Worm (Caenorhabditis elegans) whole organism, L3 larva: Measurements from ENCODE around the gene C05C10.5.

Source experiments
- elt-2 ChIP-seq: sonication (generic microtip); optimal IDR thresholded peaks from 2 replicates; lab custom pipeline; 2016; ENCODE audit warnings: missing genetic modification reagents, mild to moderate bottlenecking, missing genetic modification characterization, missing compliant biosample characterization
- mdl-1 ChIP-seq: fragments of 150-350 bp; optimal IDR thresholded peaks from 2 replicates; lab custom pipeline; 2014; ENCODE audit warnings: missing biosample characterization, missing genetic modification characterization

DNA sequence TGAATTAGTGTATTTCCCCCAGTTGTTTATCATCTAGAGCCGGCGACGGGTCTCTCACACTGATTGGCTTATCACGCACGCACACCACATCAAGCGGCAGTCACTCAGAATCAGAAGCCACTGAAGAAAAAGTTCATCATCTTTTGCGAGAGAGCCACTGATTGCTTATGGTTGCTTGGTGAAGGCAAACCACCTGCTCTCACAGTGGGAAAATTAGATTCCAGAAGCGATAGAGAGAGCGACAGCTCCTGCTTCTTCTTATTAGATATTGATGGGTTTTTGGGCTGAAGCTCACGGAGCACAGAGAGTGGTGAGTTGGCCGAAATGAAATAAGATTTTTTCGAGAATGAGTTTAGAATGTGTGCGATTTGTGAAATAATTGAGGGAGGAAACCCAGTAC is 17.3 kb downstream of the C05C10.5 start:
- TF ChIP-seq elt-2 (tag; lab: Kevin White, UChicago) = no peak
- no peak for TF ChIP-seq mdl-1 (tag; lab: Kevin White, UChicago)
